Worm (Caenorhabditis elegans) whole organism, L4/young adult: ENCODE measurements around the gene T24C12.3.

Source experiments
- W03F9.2 ChIP-seq: fragments of 150-350 bp; optimal IDR thresholded peaks from 2 replicates; lab custom pipeline; 2014; ENCODE audit warnings: missing biosample characterization, missing genetic modification characterization
- dao-5 ChIP-seq: sonication (generic microtip); optimal IDR thresholded peaks from 2 replicates; lab custom pipeline; 2016; ENCODE audit warnings: missing genotype, missing genetic modification characterization, moderate library complexity, missing compliant biosample characterization
- him-1 ChIP-seq: sonication (generic microtip); optimal IDR thresholded peaks from 2 replicates; lab custom pipeline; 2016; ENCODE audit warnings: missing genotype, missing genetic modification reagents, missing genetic modification characterization, missing compliant biosample characterization

ce11 chrX:2241147-2241798, 37.6 kb upstream of the T24C12.3 start:
- TF ChIP-seq W03F9.2 (no peak), him-1 (tag; lab: Kevin White, UChicago) (no peak), dao-5 (tag; lab: Kevin White, UChicago) (no peak)
